Worm (Caenorhabditis elegans): ENCODE data around the gene srh-62.

DNA sequence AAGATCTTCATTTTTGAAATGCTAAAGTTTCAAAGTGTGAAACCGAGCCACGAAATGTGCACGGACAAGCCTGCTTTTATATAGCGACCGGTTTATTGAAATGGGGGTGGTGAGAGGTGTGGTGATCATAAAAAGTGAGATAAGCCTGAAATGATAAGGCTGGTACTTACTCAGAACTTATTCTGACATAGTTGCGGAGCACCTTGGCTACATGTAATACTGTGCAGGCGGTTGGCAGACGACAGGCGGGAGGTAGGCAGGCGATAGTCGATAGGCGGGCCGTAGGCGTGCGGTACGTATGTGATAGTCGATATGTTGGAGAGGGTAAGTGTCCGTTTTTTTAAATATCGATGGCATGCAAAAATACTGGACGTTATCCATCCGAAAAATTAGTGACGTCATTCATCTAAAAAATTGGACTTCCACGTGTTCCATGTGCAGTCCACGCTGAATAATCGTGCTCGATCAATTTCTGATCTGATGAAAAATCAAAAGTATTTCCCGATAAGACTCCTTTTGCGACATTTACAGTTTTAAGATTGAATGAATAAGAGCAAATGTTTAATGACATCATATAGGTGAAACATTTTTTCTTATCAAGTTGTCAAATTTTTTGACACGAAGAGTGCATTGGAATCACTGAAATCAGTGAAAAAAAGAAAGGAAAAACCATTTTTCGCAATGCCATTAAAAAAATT lies 14.9 kb upstream of the srh-62 start, which contains the start of gene irg-8:
- TF ChIP-seq aly-2 (tag; optimal IDR thresholded peaks at IDR 0.05) = no peak
- TF ChIP-seq egl-27 (tag; optimal IDR thresholded peaks at IDR 0.05) = no peak
- TF ChIP-seq nhr-23 (tag; optimal IDR thresholded peaks at IDR 0.05) = no peak
- TF ChIP-seq F13H6.1 (tag; optimal IDR thresholded peaks at IDR 0.05) = no peak
- TF ChIP-seq ztf-11 (tag; optimal IDR thresholded peaks at IDR 0.05) = no peak
- TF ChIP-seq ceh-82 (tag; optimal IDR thresholded peaks at IDR 0.05) = no peak
- TF ChIP-seq elt-3 (tag; optimal IDR thresholded peaks at IDR 0.05) = no peak
- no peak for TF ChIP-seq elt-1 (tag; optimal IDR thresholded peaks at IDR 0.05)

Data from whole organism, L2 larva.